Worm (Caenorhabditis elegans) whole organism, midembryonic: ENCODE results near the gene cnnm-5.
"Not testable (repeated sequence)": the region's sequence is repeated elsewhere in the genome, so short reads cannot be mapped to it uniquely, and the experiment has no call there.

Source experiments
- T22C8.4 ChIP-seq: fragments of 200-800 bp; sonication (Bioruptor generic); IDR thresholded peaks from 2 replicates; pipeline ENCODE4 v1.3.6; 2022; ENCODE audit warnings: missing genetic modification characterization, missing compliant biosample characterization
- cog-1 ChIP-seq: sonication (generic microtip); optimal IDR thresholded peaks from 2 replicates; lab custom pipeline; 2016; ENCODE audit warnings: missing genetic modification characterization, missing compliant biosample characterization
- flt-1 ChIP-seq: fragments of 200-800 bp; sonication (Bioruptor generic); IDR thresholded peaks from 2 replicates; pipeline ENCODE4 v1.3.6; 2022; ENCODE audit warnings: missing genetic modification characterization, missing compliant biosample characterization
- klf-2 ChIP-seq: fragments of 200-800 bp; sonication (Bioruptor generic); conservative IDR thresholded peaks from 2 replicates; pipeline ENCODE4 v1.3.6; 2022; ENCODE audit warnings: missing genetic modification reagents, missing genetic modification characterization, missing compliant biosample characterization
- med-1 ChIP-seq: sonication (generic microtip); optimal IDR thresholded peaks from 2 replicates; lab custom pipeline; 2017; ENCODE audit warnings: missing genetic modification characterization, mild to moderate bottlenecking, missing compliant biosample characterization, antibody characterized with exemption, missing genetic modification reagents; ENCODE audit not compliant: insufficient read depth
- ref-1 ChIP-seq: fragments of 200-800 bp; sonication (Bioruptor generic); conservative IDR thresholded peaks from 2 replicates; pipeline ENCODE4 v1.3.6; 2022; ENCODE audit warnings: missing genetic modification reagents, missing genetic modification characterization, missing compliant biosample characterization
- tab-1 ChIP-seq: fragments of 200-800 bp; sonication (Bioruptor generic); IDR thresholded peaks from 2 replicates; pipeline ENCODE4 v1.3.6; 2022; ENCODE audit warnings: missing genetic modification characterization, missing compliant biosample characterization
- ztf-23 ChIP-seq: fragments of 200-800 bp; sonication (Bioruptor generic); IDR thresholded peaks from 2 replicates; pipeline ENCODE4 v1.3.6; 2022; ENCODE audit warnings: missing genetic modification reagents, missing genetic modification characterization, missing compliant biosample characterization
- ztf-29 ChIP-seq: fragments of 200-800 bp; sonication (Bioruptor generic); IDR thresholded peaks from 2 replicates; pipeline ENCODE4 v1.3.6; 2022; ENCODE audit warnings: missing genetic modification reagents, missing genetic modification characterization, missing compliant biosample characterization

Gene cnnm-5

ce11 chrIII:3867937-3868929 lies 39.2 kb upstream of the cnnm-5 start:
- TF ChIP-seq klf-2 (GFP tag; lab: Robert Waterston, UW) (no peak), flt-1 (GFP tag; lab: Robert Waterston, UW) (no peak), ref-1 (GFP tag; lab: Robert Waterston, UW) (no peak)

ce11 chrIII:3867378-3867904 lies 38.4 kb upstream of the cnnm-5 start, which contains the start of gene rpl-3:
Gene rpl-3, plus strand, starts transcription at chrIII:3867854.
- TF ChIP-seq T22C8.4 (GFP tag; lab: Robert Waterston, UW) (peak; percentile 96), med-1 (GFP tag; lab: Kevin White, UChicago) (peak; percentile 69), ref-1 (GFP tag; lab: Robert Waterston, UW) (peak; percentile 70), cog-1 (tag; lab: Kevin White, UChicago) (peak; percentile 100), ztf-23 (GFP tag; lab: Robert Waterston, UW) (peak; percentile 98), tab-1 (GFP tag; lab: Robert Waterston, UW) (peak; percentile 88; the same call in 1 of the 2 replicates), ztf-29 (GFP tag; lab: Robert Waterston, UW) (peak; percentile 98), flt-1 (GFP tag; lab: Robert Waterston, UW) (peak; percentile 99), klf-2 (GFP tag; lab: Robert Waterston, UW) (peak; percentile 91)

ce11 chrIII:3863814-3864507 lies 35.0 kb upstream of the cnnm-5 start, which contains the start of gene acs-19:
Gene acs-19, plus strand, starts transcription at chrIII:3864489.
- no peak for TF ChIP-seq klf-2 (GFP tag; lab: Robert Waterston, UW)

ce11 chrIII:3862918-3863385 lies 33.9 kb upstream of the cnnm-5 start, which contains the start of gene brc-1:
Gene brc-1, minus strand, starts transcription at chrIII:3862968.
- TF ChIP-seq tab-1 (GFP tag; lab: Robert Waterston, UW): peak; percentile 29; the same call in 1 of the 2 replicates
- peak; percentile 55; the same call in 1 of the 2 replicates for TF ChIP-seq flt-1 (GFP tag; lab: Robert Waterston, UW)
- TF ChIP-seq ztf-23 (GFP tag; lab: Robert Waterston, UW): peak; percentile 71; the same call in 1 of the 2 replicates
- peak; percentile 54; the same call in 1 of the 2 replicates for TF ChIP-seq T22C8.4 (GFP tag; lab: Robert Waterston, UW)
- peak; percentile 42 for TF ChIP-seq cog-1 (tag; lab: Kevin White, UChicago)
- TF ChIP-seq ztf-29 (GFP tag; lab: Robert Waterston, UW): no peak

- peak; percentile 54; the same call in 1 of the 2 replicates for TF ChIP-seq ztf-23 (GFP tag; lab: Robert Waterston, UW)
Measured at ce11 chrIII:3857007-3857406, 28.0 kb upstream of the cnnm-5 start.

- TF ChIP-seq ztf-23 (GFP tag; lab: Robert Waterston, UW) (peak; percentile 85), flt-1 (GFP tag; lab: Robert Waterston, UW) (peak; percentile 72), klf-2 (GFP tag; lab: Robert Waterston, UW) (0 out of 2 replicates have a peak, but pooled peaks have one; percentile 57)
Measured at ce11 chrIII:3854868-3855267, 25.9 kb upstream of the cnnm-5 start.

ce11 chrIII:3852030-3852579 lies 23.1 kb upstream of the cnnm-5 start, which contains the start of gene cyp-25A4:
Gene cyp-25A4, minus strand, starts transcription at chrIII:3852080.
- 0 out of 2 replicates have a peak, but pooled peaks have one; percentile 36 for TF ChIP-seq flt-1 (GFP tag; lab: Robert Waterston, UW)

ce11 chrIII:3845708-3846107 lies 16.7 kb upstream of the cnnm-5 start:
- 0 out of 2 replicates have a peak, but pooled peaks have one; percentile 13 for TF ChIP-seq T22C8.4 (GFP tag; lab: Robert Waterston, UW)

- TF ChIP-seq flt-1 (GFP tag; lab: Robert Waterston, UW); tab-1 (GFP tag; lab: Robert Waterston, UW); cog-1 (tag; lab: Kevin White, UChicago): not testable (repeated sequence)
Measured at ce11 chrIII:3844746-3845145, 15.7 kb upstream of the cnnm-5 start, which contains the start of gene maph-1.3. Gene maph-1.3, plus strand, starts transcription at chrIII:3844893.

- TF ChIP-seq ref-1, tab-1, flt-1 (GFP tag; lab: Robert Waterston, UW): not testable (repeated sequence)
Measured at ce11 chrIII:3843514-3843913, 14.5 kb upstream of the cnnm-5 start, which contains the start of gene C36A4.4. Gene C36A4.4, minus strand, starts transcription at chrIII:3843614.
